Worm (Caenorhabditis elegans) whole organism, L2 larva: ENCODE measurements around the gene W02H3.1.

Experiments used
- alr-1 ChIP-seq: fragments of 150-350 bp; optimal IDR thresholded peaks from 2 replicates; lab custom pipeline; 2014; ENCODE audit warnings: missing biosample characterization, missing genetic modification characterization
- ama-1 ChIP-seq: fragments of 150-350 bp; optimal IDR thresholded peaks from 2 replicates; lab custom pipeline; 2018; ENCODE audit warnings: inconsistent platforms
- ceh-16 ChIP-seq: fragments of 150-350 bp; optimal IDR thresholded peaks from 2 replicates; lab custom pipeline; 2014; ENCODE audit warnings: missing biosample characterization, missing genetic modification characterization
- ceh-82 ChIP-seq: fragments of 150-350 bp; optimal IDR thresholded peaks from 2 replicates; lab custom pipeline; 2014; ENCODE audit warnings: missing biosample characterization, missing genetic modification characterization
- fos-1 ChIP-seq: fragments of 150-350 bp; optimal IDR thresholded peaks from 2 replicates; lab custom pipeline; 2014; ENCODE audit warnings: missing biosample characterization, missing genetic modification characterization
- lsy-2 ChIP-seq, 2 experiments: fragments of 150-350 bp in 1 of 2; sonication (generic microtip) in 1 of 2; optimal IDR thresholded peaks; 2 replicates each; lab custom pipeline; 2014 to 2017; ENCODE audit warnings: missing biosample characterization in 2 of 2, missing genetic modification characterization in 2 of 2
- mab-5 ChIP-seq: fragments of 150-350 bp; optimal IDR thresholded peaks from 2 replicates; lab custom pipeline; 2014; ENCODE audit warnings: missing biosample characterization, missing genetic modification characterization
- mdl-1 ChIP-seq, 2 experiments: fragments of 150-350 bp in 1 of 2; sonication (generic microtip) in 1 of 2; optimal IDR thresholded peaks; 2 replicates each; lab custom pipeline; 2017; ENCODE audit warnings: missing biosample characterization in 2 of 2, missing genetic modification characterization in 2 of 2
- nhr-12 ChIP-seq: fragments of 150-350 bp; optimal IDR thresholded peaks from 2 replicates; lab custom pipeline; 2014; ENCODE audit warnings: missing biosample characterization, missing genetic modification characterization
- nhr-23 ChIP-seq: fragments of 150-350 bp; optimal IDR thresholded peaks from 2 replicates; lab custom pipeline; 2014; ENCODE audit warnings: missing biosample characterization, missing genetic modification reagents, missing genetic modification characterization
- nhr-237 ChIP-seq: fragments of 150-350 bp; optimal IDR thresholded peaks from 2 replicates; lab custom pipeline; 2014; ENCODE audit warnings: missing biosample characterization, missing genetic modification characterization
- nhr-77 ChIP-seq: fragments of 150-350 bp; optimal IDR thresholded peaks from 2 replicates; lab custom pipeline; 2014; ENCODE audit warnings: missing biosample characterization, missing genetic modification characterization
- ztf-11 ChIP-seq: sonication (generic microtip); optimal IDR thresholded peaks from 2 replicates; lab custom pipeline; 2017; ENCODE audit warnings: missing biosample characterization, missing genetic modification characterization

- peak in 1 of 2 experiments; percentile 42 for TF ChIP-seq lsy-2 (tag; optimal IDR thresholded peaks at IDR 0.05; lab: Kevin White, UChicago)
- TF ChIP-seq ceh-82 (tag; lab: Kevin White, UChicago) = no peak
- no peak for TF ChIP-seq alr-1
- TF ChIP-seq mab-5 (tag; lab: Kevin White, UChicago) = peak; percentile 8
- no peak for TF ChIP-seq nhr-77 (tag; lab: Kevin White, UChicago)
- no peak for TF ChIP-seq ceh-16
- TF ChIP-seq mdl-1 (tag; optimal IDR thresholded peaks at IDR 0.05; lab: Kevin White, UChicago) = peak in 1 of 2 experiments; percentile 28
- no peak for TF ChIP-seq nhr-237 (tag; lab: Kevin White, UChicago)
- no peak for TF ChIP-seq nhr-12 (tag; lab: Kevin White, UChicago)
- no peak for TF ChIP-seq fos-1
- no peak for TF ChIP-seq ama-1 (lab: Kevin White, UChicago)
- TF ChIP-seq nhr-23 (tag; lab: Kevin White, UChicago) = no peak
- no peak for TF ChIP-seq ztf-11 (tag; lab: Kevin White, UChicago)
These were observed 36.9 kb downstream of the W02H3.1 start, which contains the start of gene apt-9 for ce11 chrX:11068334-11068733.
